Worm (Caenorhabditis elegans): ENCODE data around the gene B0563.6.
A peak's percentile ranks its signal among the peaks of the same experiment; 100 is the strongest.

The B0563.6 gene

ce11 chrX:9146953-9147352, 9.5 kb downstream of the B0563.6 start:
- TF ChIP-seq sma-9 (GFP tag; optimal IDR thresholded peaks at IDR 0.05), result peak; percentile 64
- no peak for TF ChIP-seq sma-9 (tag; optimal IDR thresholded peaks at IDR 0.05)
- TF ChIP-seq nhr-21 (tag; optimal IDR thresholded peaks at IDR 0.05), result peak; percentile 62
- peak; percentile 6 for TF ChIP-seq fos-1 (tag; optimal IDR thresholded peaks at IDR 0.05)
- peak; percentile 5 for TF ChIP-seq nhr-129 (tag; optimal IDR thresholded peaks at IDR 0.05)
- TF ChIP-seq sma-3 (GFP tag; optimal IDR thresholded peaks at IDR 0.05), result peak; percentile 67
- TF ChIP-seq mbf-1 (tag; optimal IDR thresholded peaks at IDR 0.05), result no peak
- no peak for TF ChIP-seq nhr-10 (tag; optimal IDR thresholded peaks at IDR 0.05)

ce11 chrX:9150269-9150744, 12.8 kb downstream of the B0563.6 start, which contains the start of gene tmbi-4:
Gene tmbi-4, plus strand, starts transcription at chrX:9150694.
- TF ChIP-seq nhr-21 (tag; optimal IDR thresholded peaks at IDR 0.05), result peak; percentile 26
- peak; percentile 53 for TF ChIP-seq F13H6.1 (tag; optimal IDR thresholded peaks at IDR 0.05)
- peak; percentile 27 for TF ChIP-seq sem-4 (tag; optimal IDR thresholded peaks at IDR 0.05)
- TF ChIP-seq lsy-2 (tag; optimal IDR thresholded peaks at IDR 0.05), result peak in 1 of 2 experiments; percentile 69
- TF ChIP-seq mab-5 (tag; optimal IDR thresholded peaks at IDR 0.05), result peak; percentile 15
- peak; percentile 55 for TF ChIP-seq sma-9 (GFP tag; optimal IDR thresholded peaks at IDR 0.05)
- no peak for TF ChIP-seq sma-9 (tag; optimal IDR thresholded peaks at IDR 0.05)
- TF ChIP-seq lin-13 (GFP tag; optimal IDR thresholded peaks at IDR 0.05), result peak; percentile 48
- TF ChIP-seq Y55F3AM.14 (GFP tag; optimal IDR thresholded peaks at IDR 0.05), result no peak
- TF ChIP-seq blmp-1 (tag; optimal IDR thresholded peaks at IDR 0.05; ENCODE audit: insufficient read depth), result peak; percentile 82
- peak; percentile 65 for TF ChIP-seq fos-1 (tag; optimal IDR thresholded peaks at IDR 0.05)
- TF ChIP-seq nhr-25 (tag; optimal IDR thresholded peaks at IDR 0.05), result peak; percentile 34
- peak; percentile 32 for TF ChIP-seq sma-3 (GFP tag; optimal IDR thresholded peaks at IDR 0.05)
- no peak for TF ChIP-seq nhr-12 (tag; optimal IDR thresholded peaks at IDR 0.05)
- TF ChIP-seq zag-1 (tag; optimal IDR thresholded peaks at IDR 0.05), result no peak
- no peak for TF ChIP-seq nhr-23 (tag; optimal IDR thresholded peaks at IDR 0.05)
- peak; percentile 94 for TF ChIP-seq crh-2 (tag; optimal IDR thresholded peaks at IDR 0.05)
- TF ChIP-seq peb-1 (tag; optimal IDR thresholded peaks at IDR 0.05), result no peak
- TF ChIP-seq nhr-129 (tag; optimal IDR thresholded peaks at IDR 0.05), result peak; percentile 71
- TF ChIP-seq C34F6.9 (tag; optimal IDR thresholded peaks at IDR 0.05), result peak; percentile 71

- TF ChIP-seq nhr-77 (tag; optimal IDR thresholded peaks at IDR 0.05) (no peak), dmd-4 (tag; optimal IDR thresholded peaks at IDR 0.05) (no peak), lin-11 (tag; optimal IDR thresholded peaks at IDR 0.05) (no peak), ceh-82 (tag; optimal IDR thresholded peaks at IDR 0.05) (no peak), nhr-23 (tag; optimal IDR thresholded peaks at IDR 0.05) (no peak), ceh-16 (tag; optimal IDR thresholded peaks at IDR 0.05) (no peak)
These were observed 16.7 kb downstream of the B0563.6 start, which contains the start of gene B0563.7 for ce11 chrX:9154216-9154615. Gene B0563.7, minus strand, starts transcription at chrX:9154316.

- TF ChIP-seq fos-1 (tag; optimal IDR thresholded peaks at IDR 0.05) (peak; percentile 20), nhr-11 (tag; optimal IDR thresholded peaks at IDR 0.05) (no peak)
These were observed 18.2 kb downstream of the B0563.6 start for ce11 chrX:9155751-9156150.

- TF ChIP-seq snpc-4 (tag; optimal IDR thresholded peaks at IDR 0.05) (no peak), unc-39 (tag; optimal IDR thresholded peaks at IDR 0.05) (no peak), aly-2 (tag; optimal IDR thresholded peaks at IDR 0.05) (no peak), Y55F3AM.14 (GFP tag; optimal IDR thresholded peaks at IDR 0.05) (no peak), zag-1 (tag; optimal IDR thresholded peaks at IDR 0.05) (no peak), ztf-11 (tag; optimal IDR thresholded peaks at IDR 0.05) (no peak), sma-9 (GFP tag; optimal IDR thresholded peaks at IDR 0.05) (peak; percentile 52), sma-9 (tag; optimal IDR thresholded peaks at IDR 0.05) (no peak), ztf-1 (GFP tag; conservative IDR thresholded peaks at IDR 0.05) (no peak), egl-27 (tag; optimal IDR thresholded peaks at IDR 0.05) (no peak), unc-55 (GFP tag; optimal IDR thresholded peaks at IDR 0.05) (no peak), skn-1 (tag; optimal IDR thresholded peaks at IDR 0.05) (no peak), nhr-129 (tag; optimal IDR thresholded peaks at IDR 0.05) (peak; percentile 71), lsy-2 (tag; optimal IDR thresholded peaks at IDR 0.05) (no peak), elt-3 (tag; optimal IDR thresholded peaks at IDR 0.05) (no peak), peb-1 (tag; optimal IDR thresholded peaks at IDR 0.05) (no peak), nhr-77 (tag; optimal IDR thresholded peaks at IDR 0.05) (no peak), unc-62 (GFP tag; optimal IDR thresholded peaks at IDR 0.05) (no peak), R02D3.7 (tag; optimal IDR thresholded peaks at IDR 0.05) (no peak), sem-4 (tag; optimal IDR thresholded peaks at IDR 0.05) (peak; percentile 23), ceh-82 (tag; optimal IDR thresholded peaks at IDR 0.05) (no peak), mab-5 (tag; optimal IDR thresholded peaks at IDR 0.05) (no peak), F13H6.1 (tag; optimal IDR thresholded peaks at IDR 0.05) (peak; percentile 67), mbf-1 (tag; optimal IDR thresholded peaks at IDR 0.05) (no peak), nhr-25 (tag; optimal IDR thresholded peaks at IDR 0.05) (no peak), nhr-11 (tag; optimal IDR thresholded peaks at IDR 0.05) (no peak), nhr-12 (tag; optimal IDR thresholded peaks at IDR 0.05) (no peak)
These were observed 23.9 kb downstream of the B0563.6 start for ce11 chrX:9161253-9161904.

All from whole organism, L2 larva.